Worm (Caenorhabditis elegans) whole organism, L4 larva: ENCODE results near the gene B0554.2.

Source experiments
- R02D3.7 ChIP-seq: fragments of 150-350 bp; sonication (generic microtip); optimal IDR thresholded peaks from 3 replicates; lab custom pipeline; 2014; ENCODE audit warnings: missing biosample characterization, missing genetic modification characterization
- ama-1 ChIP-seq: fragments of 150-350 bp; optimal IDR thresholded peaks from 2 replicates; lab custom pipeline; 2014; ENCODE audit warnings: inconsistent platforms, mixed read lengths
- fos-1 ChIP-seq: fragments of 150-350 bp; optimal IDR thresholded peaks from 2 replicates; lab custom pipeline; 2014; ENCODE audit warnings: missing biosample characterization, missing genetic modification characterization
- hlh-11 ChIP-seq: fragments of 200-800 bp; sonication (Bioruptor generic); optimal IDR thresholded peaks from 2 replicates; lab custom pipeline; 2018; ENCODE audit warnings: mild to moderate bottlenecking, missing genetic modification characterization, missing compliant biosample characterization
- lin-15B ChIP-seq: fragments of 150-350 bp; sonication (generic microtip); optimal IDR thresholded peaks from 3 replicates; lab custom pipeline; 2014; ENCODE audit warnings: missing biosample characterization, missing genetic modification characterization
- lin-39 ChIP-seq: fragments of 150-350 bp; optimal IDR thresholded peaks from 2 replicates; lab custom pipeline; 2014; ENCODE audit warnings: missing biosample characterization, missing genetic modification reagents, missing genetic modification characterization
- mep-1 ChIP-seq: fragments of 150-350 bp; sonication (generic microtip); optimal IDR thresholded peaks from 3 replicates; lab custom pipeline; 2014; ENCODE audit warnings: missing biosample characterization, missing genetic modification characterization
- nhr-11 ChIP-seq: fragments of 150-350 bp; optimal IDR thresholded peaks from 2 replicates; lab custom pipeline; 2014; ENCODE audit warnings: missing biosample characterization, missing genetic modification characterization
- snpc-4 ChIP-seq: fragments of 150-350 bp; optimal IDR thresholded peaks from 2 replicates; lab custom pipeline; 2014; ENCODE audit warnings: missing biosample characterization, missing genetic modification characterization
- spr-1 ChIP-seq: sonication (generic microtip); optimal IDR thresholded peaks from 2 replicates; lab custom pipeline; 2016; ENCODE audit warnings: mild to moderate bottlenecking, missing genetic modification characterization, missing compliant biosample characterization
- unc-39 ChIP-seq: sonication (generic microtip); optimal IDR thresholded peaks from 2 replicates; lab custom pipeline; 2017; ENCODE audit warnings: missing biosample characterization, missing genetic modification characterization

- TF ChIP-seq unc-39 (tag; lab: Kevin White, UChicago) (no peak), lin-15B (tag; lab: Kevin White, UChicago) (no peak), R02D3.7 (tag; lab: Kevin White, UChicago) (no peak), nhr-11 (tag; lab: Kevin White, UChicago) (no peak), hlh-11 (tag; lab: Kevin White, UChicago) (no peak), snpc-4 (no peak), mep-1 (tag; lab: Kevin White, UChicago) (no peak), spr-1 (no peak), fos-1 (tag; lab: Kevin White, UChicago) (no peak), ama-1 (no peak), lin-39 (no peak)
Observed at ce11 chrV:449130-449529, 15.1 kb downstream of the B0554.2 start, which contains the start of gene srh-35.
